Fruit fly (Drosophila melanogaster): ENCODE data around the gene Stam.

dm6 chr2L:10869867-10870266, 11.5 kb downstream of the Stam start, which contains the start of gene CG12517:
- TF ChIP-seq danr (GFP tag; IDR thresholded peaks at IDR 0.05) (no peak), CG13296 (GFP tag; optimal IDR thresholded peaks at IDR 0.05) (no peak), CG10543 (GFP tag; optimal IDR thresholded peaks at IDR 0.05) (no peak), Hey (tag; optimal IDR thresholded peaks at IDR 0.05) (no peak), Spps (tag; optimal IDR thresholded peaks at IDR 0.05) (no peak), Eip74EF (GFP tag; optimal IDR thresholded peaks at IDR 0.05) (no peak), CG31388 (GFP tag; optimal IDR thresholded peaks at IDR 0.05) (no peak), Bgb (GFP tag; IDR thresholded peaks at IDR 0.05; ENCODE audit: partially characterized antibody) (no peak), pb (GFP tag; optimal IDR thresholded peaks at IDR 0.05) (no peak), CG34376 (GFP tag; optimal IDR thresholded peaks at IDR 0.05) (no peak), chif (GFP tag; optimal IDR thresholded peaks at IDR 0.05) (no peak), dysf (GFP tag; IDR thresholded peaks at IDR 0.05) (no peak), fru (optimal IDR thresholded peaks at IDR 0.05) (no peak), eyg (GFP tag; optimal IDR thresholded peaks at IDR 0.05) (no peak)
